Fruit fly (Drosophila melanogaster) Kc167 (cell line): ENCODE measurements around the gene CG43218.

Experiments
- Myc ChIP-seq: fragments of >200 bp; optimal IDR thresholded peaks from 2 replicates; lab custom pipeline; 2017; ENCODE audit warnings: missing external identifiers
- Sin3A ChIP-seq: fragments of >200 bp; optimal IDR thresholded peaks from 2 replicates; lab custom pipeline; 2018; ENCODE audit warnings: missing external identifiers
- h ChIP-seq: fragments of >200 bp; optimal IDR thresholded peaks from 3 replicates; lab custom pipeline; 2018; ENCODE audit warnings: missing external identifiers
- ttk ChIP-seq: sonication (Bioruptor generic); optimal IDR thresholded peaks from 2 replicates; lab custom pipeline; 2017; ENCODE audit warnings: missing external identifiers

DNA sequence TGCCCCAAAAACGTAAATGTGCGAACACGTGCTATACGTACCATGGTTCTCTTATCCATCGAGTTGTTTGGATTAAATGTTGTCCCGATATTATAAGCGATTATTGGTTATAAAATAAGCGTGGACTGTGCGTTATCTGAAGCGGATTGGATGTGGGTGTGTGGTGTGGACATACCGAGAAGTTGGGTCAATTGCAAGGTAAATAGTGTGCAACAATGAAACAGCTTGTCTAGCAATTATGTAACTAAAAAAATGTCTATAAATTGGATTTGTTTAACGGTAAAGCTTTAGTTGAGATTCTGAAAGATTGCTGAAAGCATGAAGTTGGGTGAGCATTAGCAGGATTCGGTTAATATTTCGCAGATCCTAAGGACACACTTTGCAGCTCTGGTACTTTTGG, at the start of gene CG43218:
- TF ChIP-seq Sin3A: no peak
- TF ChIP-seq ttk (lab: Kevin White, UChicago): no peak
- no peak for TF ChIP-seq Myc (lab: Kevin White, UChicago)
- TF ChIP-seq h: no peak
